Worm (Caenorhabditis elegans): ENCODE results near the gene K12D12.5.

ce11 chrII:11868234-11868633, 7.4 kb downstream of the K12D12.5 start, which contains the start of gene col-84:
- TF ChIP-seq ceh-40 (GFP tag; IDR thresholded peaks at IDR 0.05) (no peak), F49E8.2 (tag; optimal IDR thresholded peaks at IDR 0.05; ENCODE audit: insufficient read depth) (no peak), madf-6 (GFP tag; IDR thresholded peaks at IDR 0.05) (no peak)

Measured in whole organism, young adult.